Worm (Caenorhabditis elegans): ENCODE data around the gene T13C2.7.

Gene T13C2.7

ce11 chrII:6800104-6800711 is 21.0 kb downstream of the T13C2.7 start, which contains the start of gene F31E8.4:
F31E8.4 (minus strand) TSS chrII:6800154.
- TF ChIP-seq him-1 (tag; optimal IDR thresholded peaks at IDR 0.05) (no peak), W03F9.2 (tag; optimal IDR thresholded peaks at IDR 0.05) (no peak), dao-5 (tag; optimal IDR thresholded peaks at IDR 0.05) (no peak)

- no peak for TF ChIP-seq W03F9.2 (tag; optimal IDR thresholded peaks at IDR 0.05)
- TF ChIP-seq dao-5 (tag; optimal IDR thresholded peaks at IDR 0.05) = no peak
- no peak for TF ChIP-seq him-1 (tag; optimal IDR thresholded peaks at IDR 0.05)
Measured at ce11 chrII:6801262-6801661, 22.1 kb downstream of the T13C2.7 start.

ce11 chrII:6803024-6803423 is 23.8 kb downstream of the T13C2.7 start, which contains the start of gene tab-1:
tab-1 (plus strand) TSS chrII:6803324.
- no peak for TF ChIP-seq him-1 (tag; optimal IDR thresholded peaks at IDR 0.05)
- TF ChIP-seq W03F9.2 (tag; optimal IDR thresholded peaks at IDR 0.05) = no peak
- no peak for TF ChIP-seq dao-5 (tag; optimal IDR thresholded peaks at IDR 0.05)

DNA sequence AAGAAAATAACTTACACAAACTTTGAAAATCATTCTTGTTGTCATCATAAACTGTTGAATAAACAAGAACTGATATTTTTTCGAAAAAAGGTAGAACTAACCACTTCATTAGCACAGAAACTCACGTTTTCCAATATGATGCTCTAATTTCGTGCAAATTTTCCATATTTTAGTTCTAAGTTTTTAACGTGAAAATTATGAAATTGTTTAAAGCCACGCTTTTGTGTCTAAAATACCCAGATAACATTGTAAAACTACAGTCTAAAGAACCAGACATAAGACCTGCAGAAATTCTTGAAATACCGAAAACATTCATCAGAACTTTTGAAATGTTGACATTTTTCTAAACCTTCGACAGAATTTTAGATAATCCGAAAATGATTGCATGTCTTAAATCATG is 28.0 kb downstream of the T13C2.7 start, which contains the start of gene F31E8.5:
TSS of gene F31E8.5 (minus strand) at position 101 of the 400 bp plus-strand sequence.
- no peak for TF ChIP-seq dao-5 (tag; optimal IDR thresholded peaks at IDR 0.05)
- no peak for TF ChIP-seq W03F9.2 (tag; optimal IDR thresholded peaks at IDR 0.05)
- TF ChIP-seq him-1 (tag; optimal IDR thresholded peaks at IDR 0.05) = no peak

DNA sequence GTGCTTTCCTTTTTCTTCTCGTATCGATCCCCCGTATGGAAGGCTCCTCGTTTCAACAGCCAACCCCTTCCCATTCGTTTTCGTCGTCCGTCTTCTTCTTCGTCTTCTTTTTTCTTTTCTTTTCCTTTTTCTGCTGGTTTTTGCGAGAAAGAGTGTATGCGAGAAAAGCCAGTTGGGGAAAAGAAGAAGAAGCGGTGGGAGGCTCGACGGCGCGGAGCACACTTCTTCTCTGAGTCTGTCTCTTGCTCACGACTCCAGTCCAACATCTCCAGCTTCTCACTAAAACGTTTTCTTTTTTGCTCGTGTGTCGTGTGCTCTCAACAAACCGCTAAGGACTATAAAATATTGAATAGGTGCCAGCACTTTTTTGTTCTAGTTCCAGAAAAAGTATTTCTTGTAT is 29.3 kb downstream of the T13C2.7 start:
- TF ChIP-seq him-1 (tag; optimal IDR thresholded peaks at IDR 0.05) = peak; percentile 80
- no peak for TF ChIP-seq dao-5 (tag; optimal IDR thresholded peaks at IDR 0.05)

- TF ChIP-seq him-1 (tag; optimal IDR thresholded peaks at IDR 0.05) = no peak
- no peak for TF ChIP-seq W03F9.2 (tag; optimal IDR thresholded peaks at IDR 0.05)
- no peak for TF ChIP-seq dao-5 (tag; optimal IDR thresholded peaks at IDR 0.05)
Measured at ce11 chrII:6810663-6811062, 31.5 kb downstream of the T13C2.7 start, which contains the start of gene snt-1. snt-1 (plus strand) TSS chrII:6810963.

DNA sequence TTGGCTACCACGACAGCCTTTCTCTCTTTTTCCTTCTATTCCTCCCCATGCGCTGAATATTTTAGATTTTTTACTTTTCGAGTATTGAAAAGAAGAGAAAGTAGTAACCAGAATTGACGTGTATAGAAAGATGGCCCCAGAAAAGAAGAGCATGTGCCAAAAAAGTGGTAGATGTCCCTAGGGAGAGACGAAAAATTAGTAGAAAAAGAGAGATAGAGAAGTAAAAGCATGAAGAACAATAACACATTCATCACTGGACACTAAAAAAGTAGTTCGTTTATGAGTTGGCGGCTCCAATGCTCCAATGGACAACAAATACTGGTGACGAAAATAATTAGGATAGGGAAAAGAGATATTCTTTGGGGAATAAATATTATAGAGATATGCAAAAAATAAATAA is 33.3 kb downstream of the T13C2.7 start:
- TF ChIP-seq W03F9.2 (tag; optimal IDR thresholded peaks at IDR 0.05) = no peak

- TF ChIP-seq dao-5 (tag; optimal IDR thresholded peaks at IDR 0.05) = no peak
Measured at ce11 chrII:6816324-6816723, 37.1 kb downstream of the T13C2.7 start.

ce11 chrII:6820278-6820971 is 41.2 kb downstream of the T13C2.7 start:
- TF ChIP-seq him-1 (tag; optimal IDR thresholded peaks at IDR 0.05) (peak; percentile 16), W03F9.2 (tag; optimal IDR thresholded peaks at IDR 0.05) (no peak)

- no peak for TF ChIP-seq dao-5 (tag; optimal IDR thresholded peaks at IDR 0.05)
- no peak for TF ChIP-seq him-1 (tag; optimal IDR thresholded peaks at IDR 0.05)
- TF ChIP-seq W03F9.2 (tag; optimal IDR thresholded peaks at IDR 0.05) = no peak
Measured at ce11 chrII:6821118-6821517, 41.9 kb downstream of the T13C2.7 start.

DNA sequence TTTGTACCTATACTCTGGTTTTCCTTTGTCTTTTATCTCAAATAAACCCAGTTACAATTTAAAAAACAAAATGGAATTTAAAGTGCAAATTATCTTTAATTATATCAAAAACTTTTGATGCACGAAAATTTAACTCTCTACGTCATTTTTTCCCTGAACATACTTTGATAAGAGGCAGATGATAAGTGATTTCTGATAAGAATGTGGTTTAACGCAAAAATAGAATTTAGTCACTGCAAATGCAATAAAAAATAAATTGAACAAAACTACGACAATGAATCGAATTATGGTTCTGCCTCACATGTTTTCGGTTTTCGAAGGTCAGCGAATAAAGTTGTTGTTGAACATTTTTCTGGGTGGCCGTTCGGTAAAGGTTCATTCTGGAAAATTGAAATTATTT is 42.6 kb downstream of the T13C2.7 start:
- TF ChIP-seq dao-5 (tag; optimal IDR thresholded peaks at IDR 0.05) (no peak), him-1 (tag; optimal IDR thresholded peaks at IDR 0.05) (no peak), W03F9.2 (tag; optimal IDR thresholded peaks at IDR 0.05) (no peak)

DNA sequence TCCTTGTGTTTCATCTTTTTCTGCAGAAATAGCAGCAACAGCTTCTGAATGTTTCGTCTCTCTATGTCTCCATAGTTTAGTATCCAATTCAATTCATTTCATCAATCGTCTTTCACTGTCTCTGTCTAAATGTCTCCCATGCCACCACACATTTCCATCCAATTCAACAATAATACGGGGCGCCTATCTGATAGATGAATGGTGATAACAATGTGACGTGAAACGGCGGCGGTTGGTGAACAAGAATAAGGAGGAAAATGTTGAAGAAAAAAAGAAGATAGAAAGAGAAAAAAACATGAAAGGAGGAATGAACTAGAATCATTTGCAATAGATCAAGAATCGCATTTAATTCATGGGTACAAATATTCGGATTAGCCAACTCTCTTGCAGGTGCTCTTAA is 43.1 kb downstream of the T13C2.7 start:
- peak; percentile 5 for TF ChIP-seq him-1 (tag; optimal IDR thresholded peaks at IDR 0.05)
- TF ChIP-seq W03F9.2 (tag; optimal IDR thresholded peaks at IDR 0.05) = no peak
- TF ChIP-seq dao-5 (tag; optimal IDR thresholded peaks at IDR 0.05) = no peak

DNA sequence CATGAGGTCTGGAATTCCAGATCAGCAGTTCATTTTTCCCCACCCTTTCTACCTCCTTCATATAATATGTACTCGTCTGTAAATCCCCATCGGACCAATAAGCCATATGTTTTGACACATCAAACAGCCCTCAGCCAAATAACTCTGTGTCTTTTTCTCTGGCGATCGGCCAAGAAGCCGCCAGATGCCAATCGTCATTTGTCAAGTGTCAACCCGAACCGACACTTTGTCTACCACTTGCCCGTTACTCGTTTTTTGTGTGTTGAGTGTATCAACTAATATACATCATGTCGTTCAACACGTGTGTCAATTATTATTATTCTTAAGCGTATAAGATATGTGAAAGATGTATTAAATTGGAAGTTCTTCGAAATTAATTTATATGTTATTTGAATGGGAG is 44.0 kb downstream of the T13C2.7 start:
- TF ChIP-seq W03F9.2 (tag; optimal IDR thresholded peaks at IDR 0.05) (no peak), him-1 (tag; optimal IDR thresholded peaks at IDR 0.05) (no peak), dao-5 (tag; optimal IDR thresholded peaks at IDR 0.05) (no peak)

- TF ChIP-seq dao-5 (tag; optimal IDR thresholded peaks at IDR 0.05) (no peak), him-1 (tag; optimal IDR thresholded peaks at IDR 0.05) (peak; percentile 40), W03F9.2 (tag; optimal IDR thresholded peaks at IDR 0.05) (no peak)
Measured at ce11 chrII:6823912-6824311, 44.7 kb downstream of the T13C2.7 start.

DNA sequence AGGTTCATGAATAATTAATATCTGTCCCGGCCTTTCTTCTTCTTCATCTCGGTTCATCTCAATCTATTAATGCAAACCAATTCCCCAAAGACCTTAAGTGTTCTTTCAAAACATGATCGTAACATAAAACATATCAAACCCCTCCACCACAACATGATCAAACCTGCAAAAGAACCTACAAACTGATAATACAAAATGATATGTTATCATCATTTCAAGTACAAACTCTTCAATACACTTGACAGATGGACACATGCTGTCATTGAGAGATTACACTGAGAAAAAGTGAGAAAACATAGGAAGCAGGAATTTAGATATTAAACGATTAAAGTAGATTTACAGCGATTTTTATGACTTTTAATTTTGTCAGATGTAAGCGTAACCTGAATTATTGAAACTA is 45.3 kb downstream of the T13C2.7 start:
- TF ChIP-seq him-1 (tag; optimal IDR thresholded peaks at IDR 0.05) = no peak
- no peak for TF ChIP-seq W03F9.2 (tag; optimal IDR thresholded peaks at IDR 0.05)
- TF ChIP-seq dao-5 (tag; optimal IDR thresholded peaks at IDR 0.05) = no peak

Measured in whole organism, L4/young adult.